Worm (Caenorhabditis elegans) whole organism, L4 larva: ENCODE data around the gene tmem-258.

Experiments used
- F44E2.7 ChIP-seq: fragments of 200-800 bp; sonication (Bioruptor generic); IDR thresholded peaks from 2 replicates; pipeline ENCODE4 v2.1.2; 2022; ENCODE audit warnings: missing genetic modification characterization, missing compliant biosample characterization
- F49E8.2 ChIP-seq: sonication (generic microtip); optimal IDR thresholded peaks from 2 replicates; lab custom pipeline; 2016; ENCODE audit warnings: missing compliant biosample characterization, mild to moderate bottlenecking, missing genetic modification characterization, borderline replicate concordance
- R02D3.7 ChIP-seq: fragments of 150-350 bp; sonication (generic microtip); optimal IDR thresholded peaks from 3 replicates; lab custom pipeline; 2014; ENCODE audit warnings: missing biosample characterization, missing genetic modification characterization
- T26A8.4 ChIP-seq: fragments of 200-800 bp; sonication (Bioruptor generic); IDR thresholded peaks from 2 replicates; pipeline ENCODE4 v1.3.6; 2022; ENCODE audit warnings: missing genetic modification characterization, missing compliant biosample characterization
- Y48G9A.11 ChIP-seq: fragments of 200-800 bp; sonication (Bioruptor generic); IDR thresholded peaks from 2 replicates; pipeline ENCODE4 v1.3.6; 2022; ENCODE audit warnings: missing genetic modification reagents, missing genetic modification characterization, missing compliant biosample characterization
- aly-2 ChIP-seq: sonication (generic microtip); optimal IDR thresholded peaks from 2 replicates; lab custom pipeline; 2018; ENCODE audit warnings: missing biosample characterization, missing genetic modification characterization
- ama-1 ChIP-seq: fragments of 150-350 bp; optimal IDR thresholded peaks from 2 replicates; lab custom pipeline; 2014; ENCODE audit warnings: inconsistent platforms, mixed read lengths
- arid-1 ChIP-seq: fragments of 200-800 bp; sonication (Bioruptor generic); conservative IDR thresholded peaks from 2 replicates; pipeline ENCODE4 v1.3.6; 2022; ENCODE audit warnings: missing genetic modification reagents, missing genetic modification characterization, missing compliant biosample characterization
- attf-4 ChIP-seq: sonication (generic microtip); optimal IDR thresholded peaks from 3 replicates; lab custom pipeline; 2017; ENCODE audit warnings: missing biosample characterization, missing genetic modification characterization
- ceh-20 ChIP-seq: fragments of 200-800 bp; sonication (Bioruptor generic); IDR thresholded peaks from 2 replicates; pipeline ENCODE4 v1.3.6; 2022; ENCODE audit warnings: missing genetic modification reagents, missing genetic modification characterization, missing compliant biosample characterization
- ceh-44 ChIP-seq: fragments of 200-800 bp; sonication (Bioruptor generic); IDR thresholded peaks from 2 replicates; pipeline ENCODE4 v1.3.6; 2022; ENCODE audit warnings: missing genetic modification reagents, missing genetic modification characterization, missing compliant biosample characterization
- ces-1 ChIP-seq: fragments of 150-350 bp; sonication (generic microtip); optimal IDR thresholded peaks from 4 replicates; lab custom pipeline; 2014; ENCODE audit warnings: missing biosample characterization, missing genetic modification reagents, missing genetic modification characterization
- cey-2 ChIP-seq: sonication (generic microtip); optimal IDR thresholded peaks from 3 replicates; lab custom pipeline; 2017; ENCODE audit warnings: missing genetic modification characterization, mild to moderate bottlenecking, missing compliant biosample characterization, antibody characterized with exemption, borderline replicate concordance; ENCODE audit not compliant: insufficient read depth
- daf-16 ChIP-seq, 3 experiments: sonication (generic microtip); optimal IDR thresholded peaks; 2 replicates each; lab custom pipeline; 2016 to 2017; ENCODE audit warnings: missing genetic modification characterization in 3 of 3, missing genetic modification reagents in 3 of 3, mild to moderate bottlenecking in 2 of 3, missing compliant biosample characterization in 2 of 3, missing biosample characterization in 1 of 3, moderate library complexity in 1 of 3
- daf-8 ChIP-seq: fragments of 200-800 bp; sonication (Bioruptor generic); IDR thresholded peaks from 2 replicates; pipeline ENCODE4 v1.3.6; 2022; ENCODE audit warnings: missing genetic modification characterization, missing compliant biosample characterization
- dmd-6 ChIP-seq: fragments of 200-800 bp; sonication (Bioruptor generic); IDR thresholded peaks from 2 replicates; pipeline ENCODE4 v1.3.6; 2022; ENCODE audit warnings: missing genetic modification reagents, missing genetic modification characterization, missing compliant biosample characterization
- dmd-8 ChIP-seq: fragments of 200-800 bp; sonication (Bioruptor generic); IDR thresholded peaks from 2 replicates; pipeline ENCODE4 v1.3.6; 2022; ENCODE audit warnings: missing genetic modification characterization, missing compliant biosample characterization
- dmd-9 ChIP-seq: fragments of 200-800 bp; sonication (Bioruptor generic); IDR thresholded peaks from 2 replicates; pipeline ENCODE4 v1.3.6; 2022; ENCODE audit warnings: missing genetic modification reagents, missing genetic modification characterization, missing compliant biosample characterization
- dve-1 ChIP-seq: sonication (generic microtip); optimal IDR thresholded peaks from 2 replicates; lab custom pipeline; 2017; ENCODE audit warnings: antibody characterized with exemption, mild to moderate bottlenecking, missing genetic modification characterization, missing compliant biosample characterization; ENCODE audit not compliant: insufficient read depth
- fos-1 ChIP-seq: fragments of 150-350 bp; optimal IDR thresholded peaks from 2 replicates; lab custom pipeline; 2014; ENCODE audit warnings: missing biosample characterization, missing genetic modification characterization
- hif-1 ChIP-seq, 2 experiments: sonication (generic microtip); optimal IDR thresholded peaks; 2 replicates each; lab custom pipeline; 2016 to 2017; ENCODE audit warnings: missing compliant biosample characterization in 2 of 2, missing genetic modification characterization in 2 of 2, missing genetic modification reagents in 2 of 2, missing genotype in 2 of 2, mild to moderate bottlenecking in 1 of 2
- hmg-1.1 ChIP-seq: fragments of 200-800 bp; sonication (Bioruptor generic); IDR thresholded peaks from 2 replicates; pipeline ENCODE4 v1.3.6; 2022; ENCODE audit warnings: missing genetic modification reagents, missing genetic modification characterization, missing compliant biosample characterization
- lin-1 ChIP-seq: fragments of 200-800 bp; sonication (Bioruptor generic); IDR thresholded peaks from 2 replicates; pipeline ENCODE4 v1.3.6; 2022; ENCODE audit warnings: missing genetic modification reagents, missing genetic modification characterization, missing compliant biosample characterization
- lin-15B ChIP-seq: fragments of 150-350 bp; sonication (generic microtip); optimal IDR thresholded peaks from 3 replicates; lab custom pipeline; 2014; ENCODE audit warnings: missing biosample characterization, missing genetic modification characterization
- lin-29 ChIP-seq: fragments of 200-800 bp; sonication (Bioruptor generic); IDR thresholded peaks from 2 replicates; pipeline ENCODE4 v1.3.6; 2022; ENCODE audit warnings: missing genetic modification reagents, missing genetic modification characterization, missing compliant biosample characterization
- lin-38 ChIP-seq: fragments of 200-800 bp; sonication (Bioruptor generic); IDR thresholded peaks from 2 replicates; pipeline ENCODE4 v1.3.6; 2022; ENCODE audit warnings: missing genetic modification reagents, missing genetic modification characterization, missing compliant biosample characterization
- lin-39 ChIP-seq: fragments of 150-350 bp; optimal IDR thresholded peaks from 2 replicates; lab custom pipeline; 2014; ENCODE audit warnings: missing biosample characterization, missing genetic modification reagents, missing genetic modification characterization
- lir-3 ChIP-seq: sonication (generic microtip); optimal IDR thresholded peaks from 2 replicates; lab custom pipeline; 2016; ENCODE audit warnings: mild to moderate bottlenecking, missing genetic modification characterization, missing compliant biosample characterization
- madf-5 ChIP-seq, 2 experiments: fragments of 200-800 bp; sonication (Bioruptor generic); IDR thresholded peaks; 2 replicates each; pipeline ENCODE4 v1.3.6; 2022; ENCODE audit warnings: missing compliant biosample characterization in 2 of 2, missing genetic modification characterization in 2 of 2
- mdl-1 ChIP-seq, 2 experiments: fragments of 150-350 bp in 1 of 2; sonication (generic microtip) in 1 of 2; optimal IDR thresholded peaks; 2 replicates each; lab custom pipeline; 2014 to 2017; ENCODE audit warnings: missing biosample characterization in 2 of 2, missing genetic modification characterization in 2 of 2
- mdt-29 ChIP-seq: fragments of 200-800 bp; sonication (Bioruptor generic); IDR thresholded peaks from 2 replicates; pipeline ENCODE4 v1.3.6; 2022; ENCODE audit warnings: missing genetic modification reagents, missing genetic modification characterization, missing compliant biosample characterization
- nhr-11 ChIP-seq: fragments of 150-350 bp; optimal IDR thresholded peaks from 2 replicates; lab custom pipeline; 2014; ENCODE audit warnings: missing biosample characterization, missing genetic modification characterization
- nhr-25 ChIP-seq: sonication (generic microtip); optimal IDR thresholded peaks from 2 replicates; lab custom pipeline; 2017; ENCODE audit warnings: missing genetic modification characterization, mild to moderate bottlenecking, missing compliant biosample characterization, antibody characterized with exemption, moderate library complexity, borderline replicate concordance; ENCODE audit not compliant: insufficient read depth
- nhr-28 ChIP-seq: fragments of 150-350 bp; optimal IDR thresholded peaks from 2 replicates; lab custom pipeline; 2014; ENCODE audit warnings: missing biosample characterization, missing genetic modification characterization
- nhr-41 ChIP-seq: fragments of 200-800 bp; sonication (Bioruptor generic); IDR thresholded peaks from 2 replicates; pipeline ENCODE4 v1.3.6; 2022; ENCODE audit warnings: missing genetic modification reagents, missing genetic modification characterization, missing compliant biosample characterization
- nhr-42 ChIP-seq: fragments of 200-800 bp; sonication (Bioruptor generic); IDR thresholded peaks from 2 replicates; pipeline ENCODE4 v1.3.6; 2022; ENCODE audit warnings: missing genetic modification characterization, missing compliant biosample characterization
- nhr-48 ChIP-seq: sonication (generic microtip); optimal IDR thresholded peaks from 2 replicates; lab custom pipeline; 2016; ENCODE audit warnings: mild to moderate bottlenecking, missing genetic modification characterization, missing compliant biosample characterization
- nhr-76 ChIP-seq: fragments of 150-350 bp; optimal IDR thresholded peaks from 2 replicates; lab custom pipeline; 2014; ENCODE audit warnings: missing biosample characterization, missing genetic modification characterization
- php-3 ChIP-seq: fragments of 200-800 bp; sonication (Bioruptor generic); IDR thresholded peaks from 2 replicates; pipeline ENCODE4 v1.3.6; 2022; ENCODE audit warnings: missing genetic modification reagents, missing genetic modification characterization, missing compliant biosample characterization
- saeg-2 ChIP-seq: fragments of 200-800 bp; sonication (Bioruptor generic); IDR thresholded peaks from 2 replicates; pipeline ENCODE4 v1.3.6; 2022; ENCODE audit warnings: missing genetic modification reagents, missing genetic modification characterization, missing compliant biosample characterization
- snpc-1.2 ChIP-seq: fragments of 200-800 bp; sonication (Bioruptor generic); IDR thresholded peaks from 2 replicates; pipeline ENCODE4 v1.3.6; 2022; ENCODE audit warnings: missing genetic modification reagents, missing genetic modification characterization, missing compliant biosample characterization
- unc-39 ChIP-seq: sonication (generic microtip); optimal IDR thresholded peaks from 2 replicates; lab custom pipeline; 2017; ENCODE audit warnings: missing biosample characterization, missing genetic modification characterization
- unc-62 ChIP-seq, 3 experiments: fragments of 150-350 bp in 1 of 3; sonication (generic microtip); optimal IDR thresholded peaks in 2 of 3; peaks in 1 of 3; 1 replicate in 1 of 3; 2 replicates in 2 of 3; lab custom pipeline; 2014 to 2017; ENCODE audit warnings: missing biosample characterization in 3 of 3, missing genetic modification characterization in 3 of 3, missing genetic modification reagents in 3 of 3, missing genotype in 1 of 3
- vab-7 ChIP-seq: fragments of 200-800 bp; sonication (Bioruptor generic); IDR thresholded peaks from 2 replicates; pipeline ENCODE4 v1.3.6; 2022; ENCODE audit warnings: missing genetic modification reagents, missing genetic modification characterization, missing compliant biosample characterization
- zag-1 ChIP-seq: fragments of 150-350 bp; optimal IDR thresholded peaks from 2 replicates; lab custom pipeline; 2014; ENCODE audit warnings: missing biosample characterization, missing genetic modification characterization

The tmem-258 gene

DNA sequence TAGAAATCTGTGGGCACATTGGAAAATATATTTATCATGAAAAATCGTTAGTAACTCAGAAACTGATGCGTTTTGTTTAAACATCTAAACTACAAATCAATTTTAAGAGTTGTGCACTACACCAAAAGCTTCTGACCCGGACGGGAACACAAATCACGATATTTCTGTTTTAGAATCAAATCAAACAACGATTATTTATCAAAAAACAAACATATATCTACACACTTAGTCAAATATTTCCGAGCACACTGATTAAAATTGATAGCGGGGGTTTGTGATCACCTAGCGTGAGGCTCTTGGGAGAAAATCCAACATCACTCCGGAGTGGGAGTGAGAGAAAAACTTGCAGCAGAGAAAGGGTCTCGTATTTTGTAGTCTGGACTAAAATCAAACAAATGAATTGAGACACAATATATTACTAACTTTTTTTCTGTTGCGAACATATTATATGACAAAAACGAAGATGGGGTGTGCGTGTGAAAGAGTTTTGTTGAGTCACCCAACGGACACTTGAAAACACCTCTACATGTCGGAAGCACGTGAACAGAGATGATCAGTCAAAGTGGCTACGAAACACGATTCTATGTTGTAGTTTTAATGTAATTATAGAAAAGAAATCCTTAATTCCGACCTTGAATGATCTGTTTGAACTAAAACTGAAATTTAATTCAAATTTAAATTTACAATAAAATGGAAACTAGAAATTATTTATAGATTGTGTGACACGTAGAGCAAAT, 32.4 kb downstream of the tmem-258 start (continued):
- TF ChIP-seq mdt-29 (GFP tag; lab: Robert Waterston, UW) (no peak), arid-1 (no peak), dmd-6 (GFP tag; lab: Robert Waterston, UW) (0 out of 2 replicates have a peak, but pooled peaks have one; percentile 30)

DNA sequence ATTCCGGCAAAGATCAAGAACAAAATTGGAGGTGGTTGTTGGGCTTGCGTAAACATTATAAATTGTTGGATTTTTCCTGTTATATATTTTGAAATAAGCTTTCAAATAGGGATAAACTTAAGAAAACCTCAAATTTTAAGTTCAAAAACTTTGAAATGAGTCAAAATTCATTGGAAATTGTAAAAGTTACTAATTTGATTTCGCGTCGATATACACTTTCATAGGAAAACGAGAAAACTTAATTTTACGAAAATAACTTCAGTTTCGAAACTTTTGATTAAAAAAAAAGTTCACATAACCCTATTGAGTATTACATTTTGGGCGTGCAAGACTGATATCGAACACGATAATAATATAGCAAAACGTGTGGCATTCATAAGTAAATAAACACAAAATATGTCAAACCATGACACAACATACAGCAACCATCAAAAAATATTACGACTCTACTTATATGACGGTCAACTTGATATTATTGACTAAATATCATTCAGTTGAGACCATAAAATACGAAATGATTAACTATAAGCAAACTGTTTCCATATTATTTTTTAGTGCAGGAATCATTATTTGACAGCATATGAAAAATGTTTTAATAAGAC, 33.3 kb downstream of the tmem-258 start:
- TF ChIP-seq daf-8 (GFP tag; lab: Robert Waterston, UW) = no peak
- no peak for TF ChIP-seq lir-3 (tag; lab: Kevin White, UChicago)
- TF ChIP-seq ces-1 = no peak
- TF ChIP-seq nhr-42 (GFP tag; lab: Robert Waterston, UW) = no peak
- TF ChIP-seq madf-5 (GFP tag; IDR thresholded peaks at IDR 0.05; lab: Robert Waterston, UW) = no peak
- no peak for TF ChIP-seq daf-16 (GFP tag; optimal IDR thresholded peaks at IDR 0.05; lab: Kevin White, UChicago)
- TF ChIP-seq daf-16 (tag; optimal IDR thresholded peaks at IDR 0.05; lab: Kevin White, UChicago) = peak; percentile 88
- TF ChIP-seq lin-38 (GFP tag; lab: Robert Waterston, UW) = no peak
- TF ChIP-seq dmd-8 = no peak
- TF ChIP-seq lin-1 (GFP tag; lab: Robert Waterston, UW) = no peak
- TF ChIP-seq lin-39 (tag; lab: Kevin White, UChicago) = no peak
- no peak for TF ChIP-seq saeg-2 (GFP tag; lab: Robert Waterston, UW)
- TF ChIP-seq F49E8.2 = no peak
- no peak for TF ChIP-seq F44E2.7
- TF ChIP-seq nhr-41 (GFP tag; lab: Robert Waterston, UW) = no peak
- no peak for TF ChIP-seq ceh-44 (GFP tag; lab: Robert Waterston, UW)
- no peak for TF ChIP-seq T26A8.4 (GFP tag; lab: Robert Waterston, UW)
- TF ChIP-seq aly-2 (tag; lab: Kevin White, UChicago) = no peak
- TF ChIP-seq mdt-29 (GFP tag; lab: Robert Waterston, UW) = no peak
- no peak for TF ChIP-seq nhr-11 (tag; lab: Kevin White, UChicago)
- peak; percentile 64 for TF ChIP-seq nhr-28 (tag; lab: Kevin White, UChicago)
- no peak for TF ChIP-seq ama-1 (lab: Kevin White, UChicago)
- TF ChIP-seq mdl-1 (tag; optimal IDR thresholded peaks at IDR 0.05; lab: Kevin White, UChicago) = no peak
- no peak for TF ChIP-seq hmg-1.1 (GFP tag; lab: Robert Waterston, UW)
- TF ChIP-seq lin-29 (GFP tag; lab: Robert Waterston, UW) = no peak
- TF ChIP-seq nhr-25 (tag; lab: Kevin White, UChicago) = no peak
- no peak for TF ChIP-seq hif-1 (tag; optimal IDR thresholded peaks at IDR 0.05; lab: Kevin White, UChicago)
- peak; percentile 24 for TF ChIP-seq dve-1 (tag; lab: Kevin White, UChicago)
- no peak for TF ChIP-seq unc-62 (GFP tag; optimal IDR thresholded peaks at IDR 0.05 in 1 of 2; lab: Kevin White, UChicago)
- no peak for TF ChIP-seq unc-62 (tag; optimal IDR thresholded peaks at IDR 0.05; lab: Kevin White, UChicago)
- TF ChIP-seq R02D3.7 (tag; lab: Kevin White, UChicago) = no peak
- 0 out of 2 replicates have a peak, but pooled peaks have one; percentile 21 for TF ChIP-seq php-3
- TF ChIP-seq cey-2 (tag; lab: Kevin White, UChicago) = no peak
- TF ChIP-seq dmd-9 (GFP tag; lab: Robert Waterston, UW) = no peak
- TF ChIP-seq fos-1 (tag; lab: Kevin White, UChicago) = no peak
- TF ChIP-seq snpc-1.2 = no peak
- no peak for TF ChIP-seq unc-39 (tag; lab: Kevin White, UChicago)
- no peak for TF ChIP-seq ceh-20
- TF ChIP-seq lin-15B (tag; lab: Kevin White, UChicago) = no peak
- no peak for TF ChIP-seq Y48G9A.11 (GFP tag; lab: Robert Waterston, UW)
- no peak for TF ChIP-seq vab-7 (GFP tag; lab: Robert Waterston, UW)
- TF ChIP-seq attf-4 (tag; lab: Kevin White, UChicago) = no peak
- no peak for TF ChIP-seq nhr-48 (tag; lab: Kevin White, UChicago)
- no peak for TF ChIP-seq nhr-76 (tag; lab: Kevin White, UChicago)
- TF ChIP-seq zag-1 = no peak
